Worm (Caenorhabditis elegans) whole organism, L4/young adult: ENCODE results near the gene vha-17.
A peak's percentile ranks its signal among the peaks of the same experiment; 100 is the strongest.

Source experiments
- W03F9.2 ChIP-seq: fragments of 150-350 bp; optimal IDR thresholded peaks from 2 replicates; lab custom pipeline; 2014; ENCODE audit warnings: missing biosample characterization, missing genetic modification characterization
- him-1 ChIP-seq: sonication (generic microtip); optimal IDR thresholded peaks from 2 replicates; lab custom pipeline; 2016; ENCODE audit warnings: missing genotype, missing genetic modification reagents, missing genetic modification characterization, missing compliant biosample characterization

DNA sequence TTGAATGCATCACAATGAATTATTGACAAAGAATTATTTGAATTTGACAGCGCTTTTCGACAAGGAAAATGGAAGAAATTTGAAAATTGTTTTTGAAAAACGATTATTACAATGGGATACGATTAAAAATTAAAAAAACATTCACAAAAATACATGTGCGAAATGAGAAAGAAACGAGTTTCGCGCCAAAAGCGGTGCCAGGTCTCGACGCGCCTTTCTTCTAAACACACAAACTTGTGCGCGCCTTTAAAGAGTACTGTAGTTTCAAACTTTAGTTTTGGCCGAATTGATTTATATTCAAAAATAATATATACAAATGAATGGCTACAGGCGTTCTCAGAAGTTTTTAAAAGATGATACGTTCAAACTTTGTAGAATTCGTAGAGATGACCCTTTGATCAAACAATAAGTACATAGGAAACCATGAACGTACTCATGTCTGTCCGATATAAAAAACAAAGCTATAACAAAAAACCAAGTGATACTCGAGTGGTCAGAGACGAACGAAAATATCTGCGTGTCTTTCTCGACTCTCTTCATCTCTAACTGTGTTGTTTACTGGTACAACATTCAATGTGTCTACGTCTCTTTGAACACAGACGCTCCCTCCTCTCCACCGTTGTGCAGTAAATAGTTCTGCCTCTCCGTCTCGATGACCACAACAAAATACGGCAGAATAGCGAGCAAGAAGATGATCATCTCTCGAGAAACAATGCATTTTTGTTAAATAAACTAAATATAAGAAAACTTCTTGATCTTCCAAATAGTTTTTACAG, 46.4 kb downstream of the vha-17 start:
- TF ChIP-seq him-1 (tag; lab: Kevin White, UChicago), result no peak
- peak; percentile 43 for TF ChIP-seq W03F9.2
